Fruit fly (Drosophila melanogaster) whole organism, embryonic: ENCODE results near the gene bb8.
A peak's percentile ranks its signal among the peaks of the same experiment; 100 is the strongest.

ENCODE experiments used
- Atf6 ChIP-seq: fragments of 200-800 bp; sonication (Bioruptor generic); IDR thresholded peaks from 2 replicates; pipeline ENCODE4 v1.3.6; 2022; ENCODE audit warnings: missing biosample characterization, missing genetic modification characterization
- CG10209 ChIP-seq: fragments of 200-800 bp; sonication (Bioruptor generic); optimal IDR thresholded peaks from 3 replicates; lab custom pipeline; 2017; ENCODE audit warnings: missing biosample characterization, mild to moderate bottlenecking, missing genetic modification characterization, missing genetic modification reagents
- CG10462 ChIP-seq: fragments of 200-800 bp; sonication (Bioruptor generic); optimal IDR thresholded peaks from 2 replicates; lab custom pipeline; 2016; ENCODE audit warnings: missing biosample characterization, missing genetic modification characterization
- CG10565 ChIP-seq: fragments of 200-800 bp; sonication (Bioruptor generic); optimal IDR thresholded peaks from 3 replicates; lab custom pipeline; 2016; ENCODE audit warnings: missing biosample characterization, mild to moderate bottlenecking, missing genetic modification characterization
- CG11247 ChIP-seq: fragments of 200-800 bp; sonication (Bioruptor generic); IDR thresholded peaks from 2 replicates; pipeline ENCODE4 v1.3.6; 2022; ENCODE audit warnings: missing biosample characterization, missing genetic modification characterization
- CG1233 ChIP-seq: fragments of 200-800 bp; sonication (Bioruptor generic); optimal IDR thresholded peaks from 4 replicates; lab custom pipeline; 2018; ENCODE audit warnings: missing biosample characterization, mild to moderate bottlenecking, missing genetic modification characterization
- CG12391 ChIP-seq: fragments of 200-800 bp; sonication (Bioruptor generic); optimal IDR thresholded peaks from 3 replicates; lab custom pipeline; 2018; ENCODE audit warnings: missing biosample characterization, mild to moderate bottlenecking, missing genetic modification characterization, moderate library complexity
- CG12659 ChIP-seq: fragments of 200-800 bp; sonication (Bioruptor generic); optimal IDR thresholded peaks from 3 replicates; lab custom pipeline; 2017; ENCODE audit warnings: mild to moderate bottlenecking, missing biosample characterization, missing genetic modification reagents, missing genetic modification characterization
- CG13775 ChIP-seq: fragments of 200-800 bp; sonication (Bioruptor generic); optimal IDR thresholded peaks from 3 replicates; lab custom pipeline; 2017; ENCODE audit warnings: missing biosample characterization, mild to moderate bottlenecking, missing genetic modification characterization
- CG14710 ChIP-seq: fragments of 200-800 bp; sonication (Bioruptor generic); optimal IDR thresholded peaks from 3 replicates; lab custom pipeline; 2019; ENCODE audit warnings: missing biosample characterization, mild to moderate bottlenecking, missing genetic modification characterization, moderate library complexity
- CG15601 ChIP-seq: fragments of 200-800 bp; sonication (Bioruptor generic); optimal IDR thresholded peaks from 3 replicates; lab custom pipeline; 2019; ENCODE audit warnings: missing biosample characterization, mild to moderate bottlenecking, missing genetic modification characterization, moderate library complexity
- CG17829 ChIP-seq: fragments of 200-800 bp; optimal IDR thresholded peaks from 2 replicates; lab custom pipeline; 2019; ENCODE audit warnings: missing biosample characterization, mild to moderate bottlenecking, missing genetic modification characterization, moderate library complexity
- CG18262 ChIP-seq: fragments of 200-800 bp; optimal IDR thresholded peaks from 3 replicates; lab custom pipeline; 2019; ENCODE audit warnings: missing biosample characterization, mild to moderate bottlenecking, missing genetic modification characterization, moderate library complexity
- CG2120 ChIP-seq: fragments of 200-800 bp; sonication (Bioruptor generic); optimal IDR thresholded peaks from 3 replicates; lab custom pipeline; 2016; ENCODE audit warnings: missing biosample characterization, missing genetic modification characterization
- CG3065 ChIP-seq: fragments of 200-800 bp; sonication (Bioruptor generic); optimal IDR thresholded peaks from 2 replicates; lab custom pipeline; 2016; ENCODE audit warnings: missing biosample characterization, missing genetic modification characterization
- CG33557 ChIP-seq: fragments of 200-800 bp; sonication (Bioruptor generic); optimal IDR thresholded peaks from 2 replicates; lab custom pipeline; 2019; ENCODE audit warnings: missing biosample characterization, mild to moderate bottlenecking, missing genetic modification characterization, moderate library complexity
- CG3995 ChIP-seq: fragments of 200-800 bp; sonication (Bioruptor generic); optimal IDR thresholded peaks from 3 replicates; lab custom pipeline; 2016; ENCODE audit warnings: missing biosample characterization, missing genetic modification characterization
- CG6272 ChIP-seq: fragments of 200-800 bp; sonication (Bioruptor generic); IDR thresholded peaks from 2 replicates; pipeline ENCODE4 v1.3.6; 2022; ENCODE audit warnings: missing biosample characterization, missing genetic modification characterization
- CG6654 ChIP-seq: fragments of 200-800 bp; sonication (Bioruptor generic); optimal IDR thresholded peaks from 2 replicates; lab custom pipeline; 2017; ENCODE audit warnings: missing biosample characterization, mild to moderate bottlenecking, missing genetic modification characterization
- CG7357 ChIP-seq: fragments of 200-800 bp; sonication (Bioruptor generic); IDR thresholded peaks from 3 replicates; pipeline ENCODE4 v1.3.6; 2022; ENCODE audit warnings: missing biosample characterization, missing genetic modification characterization
- CG7372 ChIP-seq: fragments of 200-800 bp; sonication (Bioruptor generic); IDR thresholded peaks from 2 replicates; pipeline ENCODE4 v1.3.6; 2022; ENCODE audit warnings: missing biosample characterization, missing genetic modification characterization
- CG8290 ChIP-seq, 3 experiments: fragments of 200-800 bp; sonication (Bioruptor generic); optimal IDR thresholded peaks; 2 replicates each; lab custom pipeline; 2016 to 2019; ENCODE audit warnings: missing biosample characterization in 3 of 3, missing genetic modification characterization in 3 of 3, mild to moderate bottlenecking in 2 of 3, moderate library complexity in 1 of 3
- CG8478 ChIP-seq: fragments of >200 bp; optimal IDR thresholded peaks from 2 replicates; lab custom pipeline; 2018
- CG8944 ChIP-seq: fragments of 200-800 bp; sonication (Bioruptor generic); optimal IDR thresholded peaks from 3 replicates; lab custom pipeline; 2016; ENCODE audit warnings: missing biosample characterization, missing genetic modification characterization
- Dbx ChIP-seq: fragments of 200-800 bp; sonication (Bioruptor generic); IDR thresholded peaks from 3 replicates; pipeline ENCODE4 v1.3.6; 2022; ENCODE audit warnings: missing biosample characterization, missing genetic modification characterization
- Hmr ChIP-seq: fragments of 200-800 bp; sonication (Bioruptor generic); optimal IDR thresholded peaks from 3 replicates; lab custom pipeline; 2017; ENCODE audit warnings: mild to moderate bottlenecking, missing biosample characterization, missing genetic modification reagents, missing genetic modification characterization
- Nf-YB ChIP-seq: fragments of 200-800 bp; sonication (Bioruptor generic); optimal IDR thresholded peaks from 3 replicates; lab custom pipeline; 2019; ENCODE audit warnings: missing biosample characterization, mild to moderate bottlenecking, missing genetic modification characterization, moderate library complexity
- Pdp1 ChIP-seq, 2 experiments: fragments of 200-800 bp; sonication (Bioruptor generic); optimal IDR thresholded peaks; 3 replicates each; lab custom pipeline; 2016; ENCODE audit warnings: missing biosample characterization in 2 of 2, missing genetic modification characterization in 2 of 2, mild to moderate bottlenecking in 1 of 2, moderate library complexity in 1 of 2
- Ptx1 ChIP-seq: fragments of 200-800 bp; sonication (Bioruptor generic); IDR thresholded peaks from 2 replicates; pipeline ENCODE4 v1.3.6; 2022; ENCODE audit warnings: missing biosample characterization, missing genetic modification characterization
- Sry-δ ChIP-seq: fragments of 200-800 bp; sonication (Bioruptor generic); optimal IDR thresholded peaks from 2 replicates; lab custom pipeline; 2016; ENCODE audit warnings: missing biosample characterization, missing genetic modification characterization
- aop ChIP-seq: fragments of 200-800 bp; sonication (Bioruptor generic); IDR thresholded peaks from 2 replicates; pipeline ENCODE4 v1.3.6; 2022; ENCODE audit warnings: missing biosample characterization, missing genetic modification characterization
- bcd ChIP-seq: fragments of 200-800 bp; sonication (Bioruptor generic); optimal IDR thresholded peaks from 2 replicates; lab custom pipeline; 2017; ENCODE audit warnings: missing biosample characterization, mild to moderate bottlenecking, missing genetic modification characterization
- croc ChIP-seq: fragments of 200-800 bp; sonication (Bioruptor generic); conservative IDR thresholded peaks from 3 replicates; pipeline ENCODE4 v1.3.6; 2022; ENCODE audit warnings: missing biosample characterization, missing genetic modification characterization
- disco-r ChIP-seq: fragments of 200-800 bp; sonication (Bioruptor generic); optimal IDR thresholded peaks from 2 replicates; lab custom pipeline; 2016; ENCODE audit warnings: missing biosample characterization, missing genetic modification characterization
- ham ChIP-seq: fragments of 200-800 bp; sonication (Bioruptor generic); IDR thresholded peaks from 2 replicates; pipeline ENCODE4 v1.3.6; 2022; ENCODE audit warnings: missing biosample characterization, missing genetic modification characterization
- hkb ChIP-seq, 2 experiments: fragments of 200-800 bp in 1 of 2; fragments of >200 bp in 1 of 2; sonication (Bioruptor generic) in 1 of 2; IDR thresholded peaks in 1 of 2; optimal IDR thresholded peaks in 1 of 2; 2 replicates each; pipeline versions ENCODE4 v1.3.6 to Lab custom; 2017 to 2022; ENCODE audit warnings: missing biosample characterization in 1 of 2, missing genetic modification characterization in 1 of 2
- lab ChIP-seq: fragments of 200-800 bp; sonication (Bioruptor generic); optimal IDR thresholded peaks from 3 replicates; lab custom pipeline; 2017; ENCODE audit warnings: missing biosample characterization, missing genetic modification characterization, mild to moderate bottlenecking, moderate library complexity, missing genetic modification reagents
- lov ChIP-seq, 2 experiments: fragments of 200-800 bp in 1 of 2; fragments of >200 bp in 1 of 2; sonication (Bioruptor generic) in 1 of 2; IDR thresholded peaks in 1 of 2; optimal IDR thresholded peaks in 1 of 2; 2 replicates in 1 of 2; 3 replicates in 1 of 2; pipeline versions ENCODE4 v1.3.6 to Lab custom; 2017 to 2022; ENCODE audit warnings: missing biosample characterization in 1 of 2, missing genetic modification characterization in 1 of 2
- nerfin-1 ChIP-seq: fragments of 200-800 bp; sonication (Bioruptor generic); optimal IDR thresholded peaks from 3 replicates; lab custom pipeline; 2019; ENCODE audit warnings: missing biosample characterization, mild to moderate bottlenecking, missing genetic modification characterization, moderate library complexity
- phol ChIP-seq: fragments of 200-800 bp; sonication (Bioruptor generic); optimal IDR thresholded peaks from 3 replicates; lab custom pipeline; 2018; ENCODE audit warnings: missing biosample characterization, mild to moderate bottlenecking, missing genetic modification characterization, moderate library complexity
- ranshi ChIP-seq: fragments of 200-800 bp; sonication (Bioruptor generic); IDR thresholded peaks from 2 replicates; pipeline ENCODE4 v1.3.6; 2022; ENCODE audit warnings: missing biosample characterization, missing genetic modification characterization
- run ChIP-seq: fragments of 200-800 bp; sonication (Bioruptor generic); optimal IDR thresholded peaks from 3 replicates; lab custom pipeline; 2018; ENCODE audit warnings: missing biosample characterization, mild to moderate bottlenecking, missing genetic modification characterization
- slbo ChIP-seq: fragments of 200-800 bp; sonication (Bioruptor generic); IDR thresholded peaks from 2 replicates; pipeline ENCODE4 v1.3.6; 2022; ENCODE audit warnings: missing biosample characterization, missing genetic modification characterization
- trem ChIP-seq: fragments of 200-800 bp; optimal IDR thresholded peaks from 3 replicates; lab custom pipeline; 2019; ENCODE audit warnings: missing biosample characterization, mild to moderate bottlenecking, missing genetic modification characterization, moderate library complexity
- zen ChIP-seq: fragments of 200-800 bp; sonication (Bioruptor generic); optimal IDR thresholded peaks from 3 replicates; lab custom pipeline; 2018; ENCODE audit warnings: missing biosample characterization, mild to moderate bottlenecking, missing genetic modification characterization, moderate library complexity

The bb8 gene

DNA sequence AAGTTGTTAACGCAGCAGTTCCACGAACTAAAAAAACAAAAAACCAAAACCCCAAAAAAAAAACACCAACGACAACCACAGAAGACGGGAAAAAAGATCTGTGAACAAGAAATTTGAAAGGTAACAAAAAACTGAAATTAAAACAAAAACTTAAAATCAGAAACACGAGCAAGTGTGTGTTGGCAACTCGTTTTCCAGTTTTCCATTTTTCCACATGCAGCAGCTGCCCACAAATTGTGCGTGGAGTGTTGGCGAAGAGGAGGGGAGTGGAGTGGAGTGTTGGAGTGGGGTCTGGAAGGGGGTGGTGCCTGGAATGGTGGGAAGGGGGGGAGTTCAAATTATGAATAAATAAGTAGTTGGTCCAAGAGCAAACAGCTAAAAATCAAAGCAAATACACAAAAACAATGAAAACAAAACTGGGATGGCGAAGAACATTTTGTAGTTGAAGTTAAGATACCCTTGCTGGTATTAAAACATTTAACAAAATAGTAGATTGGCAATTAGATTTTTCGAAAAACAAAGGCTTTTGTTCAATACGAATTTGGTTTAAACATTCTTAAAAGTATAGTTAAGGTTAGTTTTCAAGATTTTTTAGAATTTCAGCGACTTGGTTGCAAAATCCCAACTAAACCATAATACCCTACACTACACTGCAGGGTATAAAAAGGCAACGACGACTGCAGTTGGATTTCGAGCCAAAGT, 43.5 kb upstream of the bb8 start (continued):
- TF ChIP-seq CG7357 (GFP tag; lab: Robert Waterston, UW) (no peak), croc (GFP tag; lab: Robert Waterston, UW) (peak; percentile 48; the same call in 1 of the 3 replicates), phol (tag; lab: Kevin White, UChicago) (peak; percentile 72), Pdp1 (GFP tag; optimal IDR thresholded peaks at IDR 0.05; lab: Kevin White, UChicago) (peak; percentile 21 to 25), CG12391 (tag; lab: Kevin White, UChicago) (peak; percentile 57), CG11247 (GFP tag; lab: Robert Waterston, UW) (peak; percentile 13; the same call in 1 of the 2 replicates), CG2120 (peak; percentile 30), zen (tag; lab: Kevin White, UChicago) (peak; percentile 8), Hmr (GFP tag; lab: Kevin White, UChicago) (peak; percentile 9), CG3065 (no peak), Atf6 (GFP tag; lab: Robert Waterston, UW) (no peak; the same call in 1 of the 2 replicates), CG1233 (peak; percentile 4), run (tag; lab: Kevin White, UChicago) (no peak), CG14710 (tag; lab: Kevin White, UChicago) (peak; percentile 57), Ptx1 (peak; percentile 46; the same call in 1 of the 2 replicates), CG18262 (peak; percentile 82), CG8944 (GFP tag; lab: Kevin White, UChicago) (peak; percentile 23), CG12659 (GFP tag; lab: Kevin White, UChicago) (peak; percentile 16), nerfin-1 (peak; percentile 38), CG8478 (no peak)

DNA sequence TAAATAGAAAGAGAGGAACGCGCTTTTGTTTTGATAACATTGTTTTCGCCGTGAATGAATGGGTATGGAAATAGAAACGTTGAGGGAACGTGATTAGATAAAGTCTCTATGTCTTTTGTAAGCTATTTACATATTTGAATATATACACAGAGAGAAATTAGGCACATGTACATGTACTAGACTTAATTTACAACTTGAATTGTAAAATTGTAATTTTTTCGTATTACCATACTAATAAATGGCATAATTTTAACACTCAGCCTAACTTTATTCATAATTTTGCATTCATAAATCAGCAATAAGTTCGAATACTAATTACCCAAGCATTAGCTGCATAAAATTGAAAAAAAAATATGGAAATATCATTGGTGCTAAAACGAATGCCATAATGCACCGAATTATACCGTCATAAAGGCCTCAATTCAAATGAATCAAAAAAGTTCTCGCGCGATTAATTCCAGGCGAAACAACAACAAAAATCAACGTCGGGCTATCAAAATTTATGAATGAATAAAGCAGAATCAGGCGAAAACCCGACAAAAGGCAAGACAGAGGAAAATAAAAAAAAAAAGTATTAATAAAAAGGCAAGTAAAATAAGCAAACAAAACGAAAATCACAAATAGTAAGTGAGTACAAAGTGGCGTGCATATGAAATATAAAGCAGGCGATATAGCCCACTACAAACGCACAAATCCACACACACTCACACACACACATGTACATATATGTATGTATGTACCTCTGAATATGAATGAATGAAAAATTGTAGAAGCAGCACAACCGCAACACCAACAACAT, 42.7 kb upstream of the bb8 start:
- TF ChIP-seq CG3995 (GFP tag; lab: Kevin White, UChicago) = peak; percentile 11
- peak; percentile 60 for TF ChIP-seq bcd (GFP tag; lab: Kevin White, UChicago)
- peak; percentile 50 for TF ChIP-seq trem
- peak; percentile 17; the same call in 1 of the 2 replicates for TF ChIP-seq ranshi (GFP tag; lab: Robert Waterston, UW)
- TF ChIP-seq disco-r (GFP tag; lab: Kevin White, UChicago) = no peak
- no peak for TF ChIP-seq ham (GFP tag; lab: Robert Waterston, UW)
- no peak for TF ChIP-seq CG10462 (GFP tag; lab: Kevin White, UChicago)
- TF ChIP-seq phol (tag; lab: Kevin White, UChicago) = peak; percentile 76
- peak; percentile 62 for TF ChIP-seq CG15601
- TF ChIP-seq Nf-YB = peak; percentile 38
- peak; percentile 72 for TF ChIP-seq lab
- TF ChIP-seq CG6272 (GFP tag; lab: Robert Waterston, UW) = no peak
- no peak for TF ChIP-seq aop (GFP tag; lab: Robert Waterston, UW)
- TF ChIP-seq CG7372 (GFP tag; lab: Robert Waterston, UW) = no peak
- peak; percentile 30 for TF ChIP-seq CG33557 (GFP tag; lab: Kevin White, UChicago)
- TF ChIP-seq CG10565 = no peak
- TF ChIP-seq CG8290 (GFP tag; optimal IDR thresholded peaks at IDR 0.05; lab: Kevin White, UChicago) = no peak
- peak in 1 of 2 experiments; percentile 58 for TF ChIP-seq CG8290 (tag; optimal IDR thresholded peaks at IDR 0.05; lab: Kevin White, UChicago)
- TF ChIP-seq CG13775 = peak; percentile 49
- TF ChIP-seq CG3065 = no peak
- TF ChIP-seq lov (optimal IDR thresholded peaks at IDR 0.05; lab: Kevin White, UChicago) = no peak
- no peak for TF ChIP-seq lov (GFP tag; IDR thresholded peaks at IDR 0.05; lab: Robert Waterston, UW)
- TF ChIP-seq CG6654 (GFP tag; lab: Kevin White, UChicago) = peak; percentile 30
- peak; percentile 46 for TF ChIP-seq slbo (GFP tag; lab: Robert Waterston, UW)
- TF ChIP-seq CG10209 (GFP tag; lab: Kevin White, UChicago) = peak; percentile 56
- TF ChIP-seq CG17829 (tag; lab: Kevin White, UChicago) = peak; percentile 67
- TF ChIP-seq Sry-δ (GFP tag; lab: Kevin White, UChicago) = peak; percentile 11
- no peak for TF ChIP-seq Dbx
- TF ChIP-seq hkb (optimal IDR thresholded peaks at IDR 0.05; lab: Kevin White, UChicago) = no peak
- peak; percentile 27; the same call in 1 of the 2 replicates for TF ChIP-seq hkb (GFP tag; IDR thresholded peaks at IDR 0.05; lab: Robert Waterston, UW)
